Worm (Caenorhabditis elegans) whole organism, young adult: ENCODE results near the gene mua-3.

Experiments
- F39B2.1 ChIP-seq: fragments of 200-800 bp; sonication (Bioruptor generic); IDR thresholded peaks from 2 replicates; pipeline ENCODE4 v1.3.6; 2022; ENCODE audit warnings: missing genetic modification reagents, missing genetic modification characterization, missing compliant biosample characterization
- rec-8 ChIP-seq, 2 experiments: sonication (generic microtip); optimal IDR thresholded peaks; 2 replicates each; lab custom pipeline; 2016; ENCODE audit warnings: mild to moderate bottlenecking in 2 of 2, missing genetic modification characterization in 2 of 2, missing genetic modification reagents in 2 of 2, missing genotype in 2 of 2, missing biosample characterization in 1 of 2, missing compliant biosample characterization in 1 of 2, moderate library complexity in 1 of 2

DNA sequence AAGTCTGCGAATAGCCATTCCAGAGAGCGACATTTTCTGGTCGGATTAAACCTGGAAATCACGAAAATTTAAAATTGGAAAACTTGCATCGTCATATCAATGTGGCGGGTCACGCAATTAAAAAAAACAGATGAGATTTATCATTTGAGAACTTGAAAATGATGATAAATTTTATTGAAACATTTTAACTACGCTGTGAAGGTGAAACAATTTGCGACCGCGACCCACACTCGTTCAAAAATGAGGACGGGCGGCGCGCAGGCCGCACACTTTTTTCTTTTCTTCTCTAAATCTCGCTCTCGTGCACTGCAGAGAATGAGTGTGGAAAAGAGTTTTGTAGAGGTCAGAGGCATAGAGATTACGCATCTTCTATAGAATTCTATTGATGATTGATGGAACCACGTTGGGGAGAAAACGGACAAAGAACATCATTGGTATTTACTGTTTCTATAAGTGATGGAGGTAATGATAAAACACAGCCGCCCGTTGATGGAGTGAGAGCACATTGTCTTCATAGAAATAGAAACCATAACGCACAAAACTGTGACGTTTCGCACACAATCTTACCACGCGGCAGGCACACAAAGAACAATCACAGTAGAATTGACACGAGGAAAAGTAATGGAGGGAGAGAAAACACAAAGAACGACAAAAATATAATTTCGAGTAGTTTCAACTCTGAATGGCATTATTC is 56.2 kb downstream of the mua-3 start, which contains the start of gene cts-1:
- TF ChIP-seq rec-8 (tag; optimal IDR thresholded peaks at IDR 0.05; lab: Kevin White, UChicago) (no peak), F39B2.1 (GFP tag; lab: Robert Waterston, UW) (no peak)
